Fruit fly (Drosophila melanogaster) whole organism, embryonic: Measurements from ENCODE around the gene Oseg1.

Experiments used
- CG16779 ChIP-seq: fragments of 200-800 bp; sonication (Bioruptor generic); IDR thresholded peaks from 2 replicates; pipeline ENCODE4 v1.3.6; 2022; ENCODE audit warnings: missing biosample characterization, missing genetic modification characterization
- CG2199 ChIP-seq: fragments of 200-800 bp; sonication (Bioruptor generic); IDR thresholded peaks from 3 replicates; pipeline ENCODE4 v1.3.6; 2022; ENCODE audit warnings: missing biosample characterization, missing genetic modification characterization
- CG7928 ChIP-seq: fragments of 200-800 bp; sonication (Bioruptor generic); optimal IDR thresholded peaks from 2 replicates; lab custom pipeline; 2017; ENCODE audit warnings: missing biosample characterization, mild to moderate bottlenecking, missing genetic modification characterization
- CG8478 ChIP-seq: fragments of >200 bp; optimal IDR thresholded peaks from 2 replicates; lab custom pipeline; 2018
- CG9932 ChIP-seq: fragments of 200-800 bp; sonication (Bioruptor generic); IDR thresholded peaks from 2 replicates; pipeline ENCODE4 v1.3.6; 2022; ENCODE audit warnings: missing biosample characterization, missing genetic modification characterization
- Hr3 ChIP-seq: fragments of 200-800 bp; sonication (Bioruptor generic); optimal IDR thresholded peaks from 3 replicates; lab custom pipeline; 2016; ENCODE audit warnings: missing biosample characterization, missing genetic modification characterization
- bowl ChIP-seq: fragments of 200-800 bp; sonication (Bioruptor generic); IDR thresholded peaks from 2 replicates; pipeline ENCODE4 v1.3.6; 2022; ENCODE audit warnings: missing biosample characterization, missing genetic modification characterization
- cato ChIP-seq: fragments of 200-800 bp; sonication (Bioruptor generic); optimal IDR thresholded peaks from 2 replicates; lab custom pipeline; 2016; ENCODE audit warnings: missing biosample characterization, missing genetic modification characterization, borderline replicate concordance
- chm ChIP-seq: fragments of 200-800 bp; sonication (Bioruptor generic); IDR thresholded peaks from 2 replicates; pipeline ENCODE4 v1.3.6; 2022; ENCODE audit warnings: missing biosample characterization, missing genetic modification characterization
- pho ChIP-seq: fragments of 200-800 bp; sonication (Bioruptor generic); optimal IDR thresholded peaks from 2 replicates; lab custom pipeline; 2016; ENCODE audit warnings: missing biosample characterization, missing genetic modification characterization
- sisA ChIP-seq: fragments of 200-800 bp; sonication (Bioruptor generic); IDR thresholded peaks from 2 replicates; pipeline ENCODE4 v1.3.6; 2022; ENCODE audit warnings: missing biosample characterization, missing genetic modification characterization

DNA sequence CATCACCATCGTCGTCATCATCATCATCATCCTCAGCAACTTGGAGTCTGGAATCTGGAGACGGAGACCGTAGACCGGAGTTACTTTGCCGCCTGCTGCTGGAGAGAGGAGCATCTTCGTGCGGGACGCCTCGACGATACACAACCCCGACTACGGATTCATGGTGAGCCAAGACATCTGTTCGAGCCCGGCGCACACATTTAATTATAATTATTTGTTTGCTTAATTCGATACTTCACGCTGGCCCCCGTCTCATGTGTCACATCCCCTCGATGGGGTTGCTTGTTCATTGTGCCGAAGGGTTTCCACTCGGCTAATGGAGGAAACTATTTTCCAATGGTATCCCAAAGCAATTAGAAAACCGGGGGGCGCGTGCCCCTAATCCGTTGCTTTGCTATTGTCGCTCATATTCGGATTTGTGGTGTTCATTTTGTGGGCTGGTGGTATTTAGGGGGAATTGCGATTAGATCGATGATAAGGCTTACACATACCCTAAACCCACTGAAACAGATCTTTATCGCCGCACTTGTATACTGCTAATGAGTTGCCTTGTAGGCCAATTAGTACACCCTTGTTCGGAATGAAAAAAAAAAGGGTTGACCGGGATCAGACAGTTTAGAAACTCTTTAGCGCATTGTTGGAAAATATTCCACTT, 39.5 kb upstream of the Oseg1 start:
- TF ChIP-seq CG7928 (GFP tag; lab: Kevin White, UChicago): no peak
- TF ChIP-seq CG2199 (GFP tag; lab: Robert Waterston, UW): 0 out of 3 replicates have a peak, but pooled peaks have one; percentile 47
- no peak for TF ChIP-seq chm (GFP tag; lab: Robert Waterston, UW)
- no peak for TF ChIP-seq bowl (GFP tag; lab: Robert Waterston, UW)
- no peak for TF ChIP-seq sisA (GFP tag; lab: Robert Waterston, UW)
- no peak for TF ChIP-seq pho (GFP tag; lab: Kevin White, UChicago)
- TF ChIP-seq CG9932 (GFP tag; lab: Robert Waterston, UW): no peak
- TF ChIP-seq CG8478 (lab: Kevin White, UChicago): no peak
- no peak for TF ChIP-seq Hr3 (GFP tag; lab: Kevin White, UChicago)
- no peak for TF ChIP-seq cato
- no peak for TF ChIP-seq CG16779 (GFP tag; lab: Robert Waterston, UW)
